Fruit fly (Drosophila melanogaster) whole organism, embryonic: ENCODE results near the gene sun.

Experiments
- Abd-B ChIP-seq: fragments of 200-800 bp; sonication (Bioruptor generic); optimal IDR thresholded peaks from 2 replicates; lab custom pipeline; 2018; ENCODE audit warnings: missing biosample characterization, mild to moderate bottlenecking, missing genetic modification characterization, moderate library complexity
- Blimp-1 ChIP-seq: fragments of 200-800 bp; sonication (Bioruptor generic); optimal IDR thresholded peaks from 3 replicates; lab custom pipeline; 2018; ENCODE audit warnings: missing biosample characterization, missing genetic modification characterization, mild to moderate bottlenecking, moderate library complexity, missing genetic modification reagents
- CG10209 ChIP-seq: fragments of 200-800 bp; sonication (Bioruptor generic); optimal IDR thresholded peaks from 3 replicates; lab custom pipeline; 2017; ENCODE audit warnings: missing biosample characterization, mild to moderate bottlenecking, missing genetic modification characterization, missing genetic modification reagents
- CG10267 ChIP-seq: fragments of 200-800 bp; sonication (Bioruptor generic); optimal IDR thresholded peaks from 2 replicates; lab custom pipeline; 2018; ENCODE audit warnings: missing biosample characterization, mild to moderate bottlenecking, missing genetic modification characterization, moderate library complexity
- CG10431 ChIP-seq: fragments of 200-800 bp; sonication (Bioruptor generic); optimal IDR thresholded peaks from 3 replicates; lab custom pipeline; 2018; ENCODE audit warnings: missing biosample characterization, mild to moderate bottlenecking, missing genetic modification characterization
- CG11504 ChIP-seq: fragments of 200-800 bp; sonication (Bioruptor generic); optimal IDR thresholded peaks from 3 replicates; lab custom pipeline; 2019; ENCODE audit warnings: missing biosample characterization, mild to moderate bottlenecking, missing genetic modification characterization, moderate library complexity
- CG11696 ChIP-seq: fragments of 200-800 bp; sonication (Bioruptor generic); IDR thresholded peaks from 2 replicates; pipeline ENCODE4 v1.3.6; 2022; ENCODE audit warnings: missing biosample characterization, missing genetic modification characterization
- CG12155 ChIP-seq: fragments of 200-800 bp; sonication (Bioruptor generic); optimal IDR thresholded peaks from 3 replicates; lab custom pipeline; 2016; ENCODE audit warnings: missing biosample characterization, missing genetic modification characterization
- CG14965 ChIP-seq: fragments of 200-800 bp; sonication (Bioruptor generic); optimal IDR thresholded peaks from 2 replicates; lab custom pipeline; 2016; ENCODE audit warnings: missing biosample characterization, missing genetic modification characterization, borderline replicate concordance
- CG15479 ChIP-seq: fragments of 200-800 bp; sonication (Bioruptor generic); optimal IDR thresholded peaks from 3 replicates; lab custom pipeline; 2019; ENCODE audit warnings: missing biosample characterization, mild to moderate bottlenecking, missing genetic modification characterization, moderate library complexity
- CG1647 ChIP-seq: fragments of 200-800 bp; sonication (Bioruptor generic); optimal IDR thresholded peaks from 3 replicates; lab custom pipeline; 2016; ENCODE audit warnings: missing biosample characterization, missing genetic modification characterization
- CG17361 ChIP-seq: fragments of 200-800 bp; sonication (Bioruptor generic); IDR thresholded peaks from 3 replicates; pipeline ENCODE4 v1.3.6; 2022; ENCODE audit warnings: missing biosample characterization, missing genetic modification characterization
- CG17612 ChIP-seq: fragments of 200-800 bp; sonication (Bioruptor generic); IDR thresholded peaks from 2 replicates; pipeline ENCODE4 v1.3.6; 2022; ENCODE audit warnings: missing biosample characterization, missing genetic modification characterization
- CG18011 ChIP-seq: fragments of 200-800 bp; sonication (Bioruptor generic); optimal IDR thresholded peaks from 2 replicates; lab custom pipeline; 2017; ENCODE audit warnings: missing biosample characterization, missing genetic modification characterization, mild to moderate bottlenecking, moderate library complexity, missing genotype
- CG3163 ChIP-seq: fragments of 200-800 bp; sonication (Bioruptor generic); optimal IDR thresholded peaks from 3 replicates; lab custom pipeline; 2016; ENCODE audit warnings: missing biosample characterization, missing genetic modification characterization
- CG33213 ChIP-seq: fragments of 200-800 bp; sonication (Bioruptor generic); optimal IDR thresholded peaks from 3 replicates; lab custom pipeline; 2016; ENCODE audit warnings: missing biosample characterization, missing genetic modification characterization
- CG34422 ChIP-seq: fragments of 200-800 bp; sonication (Bioruptor generic); IDR thresholded peaks from 3 replicates; pipeline ENCODE4 v1.3.6; 2022; ENCODE audit warnings: missing biosample characterization, missing genetic modification characterization
- CG4730 ChIP-seq: fragments of 200-800 bp; sonication (Bioruptor generic); IDR thresholded peaks from 2 replicates; pipeline ENCODE4 v1.3.6; 2022; ENCODE audit warnings: missing biosample characterization, missing genetic modification characterization
- CG6654 ChIP-seq: fragments of 200-800 bp; sonication (Bioruptor generic); optimal IDR thresholded peaks from 2 replicates; lab custom pipeline; 2017; ENCODE audit warnings: missing biosample characterization, mild to moderate bottlenecking, missing genetic modification characterization
- CG8944 ChIP-seq: fragments of 200-800 bp; sonication (Bioruptor generic); optimal IDR thresholded peaks from 3 replicates; lab custom pipeline; 2016; ENCODE audit warnings: missing biosample characterization, missing genetic modification characterization
- CG9437 ChIP-seq: fragments of 200-800 bp; sonication (Bioruptor generic); optimal IDR thresholded peaks from 2 replicates; lab custom pipeline; 2018; ENCODE audit warnings: missing biosample characterization, mild to moderate bottlenecking, missing genetic modification characterization
- CG9609 ChIP-seq: fragments of 200-800 bp; sonication (Bioruptor generic); optimal IDR thresholded peaks from 3 replicates; lab custom pipeline; 2016; ENCODE audit warnings: missing biosample characterization, missing genetic modification characterization
- CHES-1-like ChIP-seq: fragments of 200-800 bp; sonication (Bioruptor generic); optimal IDR thresholded peaks from 2 replicates; lab custom pipeline; 2016; ENCODE audit warnings: missing biosample characterization, missing genetic modification characterization
- Ets97D ChIP-seq: fragments of 200-800 bp; sonication (Bioruptor generic); optimal IDR thresholded peaks from 3 replicates; lab custom pipeline; 2016; ENCODE audit warnings: missing biosample characterization, missing genetic modification characterization
- Lhr ChIP-seq: fragments of 200-800 bp; sonication (Bioruptor generic); optimal IDR thresholded peaks from 3 replicates; lab custom pipeline; 2017; ENCODE audit warnings: mild to moderate bottlenecking, missing biosample characterization, missing genetic modification reagents, missing genetic modification characterization
- Lim3 ChIP-seq: fragments of 200-800 bp; sonication (Bioruptor generic); IDR thresholded peaks from 2 replicates; pipeline ENCODE4 v1.3.6; 2022; ENCODE audit warnings: missing biosample characterization, missing genetic modification characterization
- Oaz ChIP-seq: fragments of 200-800 bp; sonication (Bioruptor generic); IDR thresholded peaks from 2 replicates; pipeline ENCODE4 v1.3.6; 2022; ENCODE audit warnings: missing biosample characterization, missing genetic modification characterization
- PHDP ChIP-seq: fragments of 200-800 bp; sonication (Bioruptor generic); optimal IDR thresholded peaks from 3 replicates; lab custom pipeline; 2018; ENCODE audit warnings: missing biosample characterization, mild to moderate bottlenecking, missing genetic modification characterization, moderate library complexity
- Ravus ChIP-seq: fragments of 200-800 bp; sonication (Bioruptor generic); IDR thresholded peaks from 2 replicates; pipeline ENCODE4 v1.3.6; 2022; ENCODE audit warnings: missing biosample characterization, missing genetic modification characterization
- YL-1 ChIP-seq: fragments of 200-800 bp; sonication (Bioruptor generic); optimal IDR thresholded peaks from 3 replicates; lab custom pipeline; 2017; ENCODE audit warnings: missing biosample characterization, mild to moderate bottlenecking, missing genetic modification characterization
- al ChIP-seq: fragments of 200-800 bp; sonication (Bioruptor generic); IDR thresholded peaks from 2 replicates; pipeline ENCODE4 v1.3.6; 2022; ENCODE audit warnings: missing biosample characterization, missing genetic modification characterization
- amos ChIP-seq: fragments of 200-800 bp; sonication (Bioruptor generic); IDR thresholded peaks from 2 replicates; pipeline ENCODE4 v1.3.6; 2022; ENCODE audit warnings: missing biosample characterization, missing genetic modification characterization; ENCODE audit not compliant: partially characterized antibody
- ato ChIP-seq: fragments of 200-800 bp; sonication (Bioruptor generic); IDR thresholded peaks from 2 replicates; pipeline ENCODE4 v1.3.6; 2022; ENCODE audit warnings: missing biosample characterization, missing genetic modification characterization; ENCODE audit not compliant: partially characterized antibody
- dm ChIP-seq: fragments of 200-800 bp; sonication (Bioruptor generic); optimal IDR thresholded peaks from 3 replicates; lab custom pipeline; 2016; ENCODE audit warnings: missing biosample characterization, missing genetic modification characterization
- gro ChIP-seq: fragments of 200-800 bp; sonication (Bioruptor generic); optimal IDR thresholded peaks from 2 replicates; lab custom pipeline; 2016; ENCODE audit warnings: missing biosample characterization, missing genetic modification characterization
- gsb-n ChIP-seq: fragments of 200-800 bp; sonication (Bioruptor generic); optimal IDR thresholded peaks from 3 replicates; lab custom pipeline; 2018; ENCODE audit warnings: missing biosample characterization, mild to moderate bottlenecking, missing genetic modification characterization
- hbn ChIP-seq: fragments of 200-800 bp; sonication (Bioruptor generic); IDR thresholded peaks from 2 replicates; pipeline ENCODE4 v1.3.6; 2022; ENCODE audit warnings: missing biosample characterization, missing genetic modification characterization; ENCODE audit not compliant: partially characterized antibody
- nerfin-2 ChIP-seq: fragments of 200-800 bp; sonication (Bioruptor generic); IDR thresholded peaks from 2 replicates; pipeline ENCODE4 v1.3.6; 2022; ENCODE audit warnings: missing biosample characterization, missing genetic modification characterization; ENCODE audit not compliant: partially characterized antibody
- nmo ChIP-seq: fragments of 200-800 bp; sonication (Bioruptor generic); optimal IDR thresholded peaks from 2 replicates; lab custom pipeline; 2018; ENCODE audit warnings: missing biosample characterization, mild to moderate bottlenecking, missing genetic modification characterization, moderate library complexity
- pan ChIP-seq, 4 experiments: fragments of >200 bp in 3 of 4; fragments of 200-800 bp in 1 of 4; sonication (Bioruptor generic) in 1 of 4; optimal IDR thresholded peaks in 3 of 4; IDR thresholded peaks in 1 of 4; 2 replicates each; pipeline versions ENCODE4 v1.3.6 to Lab custom; 2017 to 2022; ENCODE audit warnings: missing biosample characterization in 2 of 4, missing genetic modification characterization in 2 of 4, mixed read lengths in 1 of 4
- ro ChIP-seq: fragments of 200-800 bp; sonication (Bioruptor generic); IDR thresholded peaks from 2 replicates; pipeline ENCODE4 v1.3.6; 2022; ENCODE audit warnings: missing biosample characterization, missing genetic modification characterization
- sc ChIP-seq, 3 experiments: fragments of >200 bp in 2 of 3; fragments of 200-800 bp in 1 of 3; sonication (Bioruptor generic) in 1 of 3; optimal IDR thresholded peaks; 2 replicates in 2 of 3; 3 replicates in 1 of 3; lab custom pipeline; 2017; ENCODE audit warnings: mild to moderate bottlenecking in 1 of 3, missing biosample characterization in 1 of 3, missing genetic modification characterization in 1 of 3, missing genetic modification reagents in 1 of 3
- schlank ChIP-seq: fragments of 200-800 bp; sonication (Bioruptor generic); optimal IDR thresholded peaks from 2 replicates; lab custom pipeline; 2018; ENCODE audit warnings: missing biosample characterization, mild to moderate bottlenecking, missing genetic modification characterization
- sim ChIP-seq: fragments of 200-800 bp; sonication (Bioruptor generic); IDR thresholded peaks from 2 replicates; pipeline ENCODE4 v1.3.6; 2022; ENCODE audit warnings: missing biosample characterization, missing genetic modification characterization
- tll ChIP-seq, 2 experiments: fragments of 200-800 bp in 1 of 2; fragments of >200 bp in 1 of 2; sonication (Bioruptor generic) in 1 of 2; optimal IDR thresholded peaks; 2 replicates each; lab custom pipeline; 2017 to 2019; ENCODE audit warnings: missing biosample characterization in 2 of 2, missing genetic modification characterization in 2 of 2, mild to moderate bottlenecking in 1 of 2, moderate library complexity in 1 of 2
- unpg ChIP-seq: fragments of 200-800 bp; sonication (Bioruptor generic); optimal IDR thresholded peaks from 3 replicates; lab custom pipeline; 2018; ENCODE audit warnings: missing biosample characterization, mild to moderate bottlenecking, missing genetic modification characterization, moderate library complexity
- z ChIP-seq: fragments of 200-800 bp; sonication (Bioruptor generic); IDR thresholded peaks from 3 replicates; pipeline ENCODE4 v1.3.6; 2022; ENCODE audit warnings: missing biosample characterization, missing genetic modification characterization
- zen2 ChIP-seq: fragments of 200-800 bp; sonication (Bioruptor generic); IDR thresholded peaks from 3 replicates; pipeline ENCODE4 v1.3.6; 2022; ENCODE audit warnings: missing biosample characterization, missing genetic modification characterization; ENCODE audit not compliant: partially characterized antibody

The sun gene

DNA sequence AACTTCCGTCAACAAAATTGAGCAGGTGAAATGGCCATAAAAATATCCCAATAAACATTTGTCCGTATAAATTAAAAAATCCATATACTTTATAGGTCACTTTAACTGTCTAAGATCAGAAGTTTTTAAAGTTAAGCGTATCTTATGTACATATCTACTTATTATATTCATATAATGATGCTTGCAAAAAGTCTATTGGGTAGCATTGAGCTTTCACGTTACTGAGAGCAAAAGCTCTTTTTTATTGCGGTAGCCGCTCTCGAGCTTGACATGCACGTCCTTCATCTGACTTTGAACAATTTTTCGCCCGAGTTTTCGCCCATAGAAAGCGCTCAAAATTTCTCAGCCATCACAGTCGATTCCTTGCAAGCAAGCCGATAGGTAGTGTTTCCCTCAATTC, 18.8 kb upstream of the sun start, which contains the start of gene Gapdh2 (continued):
- TF ChIP-seq amos (no peak; the same call in 1 of the 2 replicates), CG10431 (GFP tag; lab: Kevin White, UChicago) (peak; percentile 98), nerfin-2 (GFP tag; lab: Robert Waterston, UW) (no peak), CG10209 (GFP tag; lab: Kevin White, UChicago) (peak; percentile 99), al (peak; percentile 98), Lhr (GFP tag; lab: Kevin White, UChicago) (peak; percentile 94), CG9609 (peak; percentile 92), Lim3 (GFP tag; lab: Robert Waterston, UW) (peak; percentile 96; the same call in 1 of the 2 replicates), CG6654 (GFP tag; lab: Kevin White, UChicago) (peak; percentile 91), CG1647 (GFP tag; lab: Kevin White, UChicago) (peak; percentile 97), CG15479 (GFP tag; lab: Kevin White, UChicago) (peak; percentile 10), sim (GFP tag; lab: Robert Waterston, UW) (peak; percentile 98), CG4730 (GFP tag; lab: Robert Waterston, UW) (peak; percentile 98), ato (GFP tag; lab: Robert Waterston, UW) (no peak), CG14965 (GFP tag; lab: Kevin White, UChicago) (peak; percentile 76), CG3163 (peak; percentile 77), Ets97D (GFP tag; lab: Kevin White, UChicago) (peak; percentile 92), gsb-n (peak; percentile 99), CHES-1-like (GFP tag; lab: Kevin White, UChicago) (peak; percentile 97), unpg (GFP tag; lab: Kevin White, UChicago) (peak; percentile 100), Oaz (peak; percentile 99), tll (GFP tag; optimal IDR thresholded peaks at IDR 0.05; lab: Kevin White, UChicago) (peak in 1 of 2 experiments; percentile 57), pan (optimal IDR thresholded peaks at IDR 0.05; lab: Kevin White, UChicago) (no peak), pan (GFP tag; optimal IDR thresholded peaks at IDR 0.05 in 1 of 2, IDR thresholded peaks at IDR 0.05 in 1 of 2) (peak in 1 of 2 experiments; percentile 99), CG18011 (peak; percentile 93), CG8944 (GFP tag; lab: Kevin White, UChicago) (peak; percentile 93), nmo (GFP tag; lab: Kevin White, UChicago) (peak; percentile 99), hbn (no peak), CG34422 (GFP tag; lab: Robert Waterston, UW) (peak; percentile 99), Blimp-1 (peak; percentile 99), CG11696 (peak; percentile 97), CG12155 (GFP tag; lab: Kevin White, UChicago) (peak; percentile 97), ro (GFP tag; lab: Robert Waterston, UW) (no peak; the same call in 1 of the 2 replicates), CG9437 (GFP tag; lab: Kevin White, UChicago) (peak; percentile 96), schlank (tag; lab: Kevin White, UChicago) (peak; percentile 99), Abd-B (GFP tag; lab: Kevin White, UChicago) (peak; percentile 99), PHDP (peak; percentile 100), gro (GFP tag; lab: Kevin White, UChicago) (peak; percentile 99), zen2 (GFP tag; lab: Robert Waterston, UW) (no peak), CG10267 (tag; lab: Kevin White, UChicago) (peak; percentile 98), dm (GFP tag; lab: Kevin White, UChicago) (peak; percentile 91), sc (optimal IDR thresholded peaks at IDR 0.05; lab: Kevin White, UChicago) (no peak), sc (GFP tag; optimal IDR thresholded peaks at IDR 0.05; lab: Kevin White, UChicago) (peak; percentile 96), CG33213 (GFP tag; lab: Kevin White, UChicago) (peak; percentile 96), z (GFP tag; lab: Robert Waterston, UW) (peak; percentile 76), YL-1 (GFP tag; lab: Kevin White, UChicago) (peak; percentile 99), CG17612 (GFP tag; lab: Robert Waterston, UW) (peak; percentile 98), CG11504 (tag; lab: Kevin White, UChicago) (peak; percentile 99), Ravus (peak; percentile 97), CG17361 (GFP tag; lab: Robert Waterston, UW) (peak; percentile 99)
